Fruit fly (Drosophila melanogaster) whole organism, pupa: Measurements from ENCODE around the gene RpLP1.
A peak's percentile ranks its signal among the peaks of the same experiment; 100 is the strongest.

Experiments
- CG10348 ChIP-seq: fragments of 200-800 bp; sonication (Bioruptor generic); IDR thresholded peaks from 2 replicates; pipeline ENCODE4 v1.3.6; 2022; ENCODE audit warnings: missing biosample characterization, missing genetic modification characterization
- CG12605 ChIP-seq: fragments of 200-800 bp; sonication (Bioruptor generic); IDR thresholded peaks from 2 replicates; pipeline ENCODE4 v1.3.6; 2022; ENCODE audit warnings: missing biosample characterization, missing genetic modification characterization
- CG13204 ChIP-seq: fragments of 200-800 bp; sonication (Bioruptor generic); optimal IDR thresholded peaks from 2 replicates; lab custom pipeline; 2018; ENCODE audit warnings: missing biosample characterization, mild to moderate bottlenecking, missing genetic modification characterization, moderate library complexity
- CG14655 ChIP-seq: fragments of 200-800 bp; sonication (Bioruptor generic); optimal IDR thresholded peaks from 3 replicates; lab custom pipeline; 2017; ENCODE audit warnings: mild to moderate bottlenecking, missing biosample characterization, missing genetic modification reagents, missing genetic modification characterization
- CG15710 ChIP-seq: fragments of 200-800 bp; sonication (Bioruptor generic); optimal IDR thresholded peaks from 2 replicates; lab custom pipeline; 2018; ENCODE audit warnings: missing biosample characterization, mild to moderate bottlenecking, missing genetic modification characterization, moderate library complexity
- CG17806 ChIP-seq: fragments of 200-800 bp; sonication (Bioruptor generic); optimal IDR thresholded peaks from 2 replicates; lab custom pipeline; 2018; ENCODE audit warnings: missing biosample characterization, mild to moderate bottlenecking, missing genetic modification characterization, moderate library complexity
- CG32121 ChIP-seq: fragments of 200-800 bp; sonication (Bioruptor generic); IDR thresholded peaks from 2 replicates; pipeline ENCODE4 v1.3.6; 2022; ENCODE audit warnings: missing biosample characterization, missing genetic modification characterization
- CG34367 ChIP-seq: fragments of 200-800 bp; sonication (Bioruptor generic); optimal IDR thresholded peaks from 2 replicates; lab custom pipeline; 2018; ENCODE audit warnings: missing biosample characterization, mild to moderate bottlenecking, missing genetic modification characterization
- CG4496 ChIP-seq: fragments of 200-800 bp; sonication (Bioruptor generic); IDR thresholded peaks from 3 replicates; pipeline ENCODE4 v1.3.6; 2022; ENCODE audit warnings: missing biosample characterization, missing genetic modification characterization
- CG8159 ChIP-seq: fragments of 200-800 bp; sonication (Bioruptor generic); optimal IDR thresholded peaks from 3 replicates; lab custom pipeline; 2018; ENCODE audit warnings: missing biosample characterization, mild to moderate bottlenecking, missing genetic modification characterization, moderate library complexity
- CG8301 ChIP-seq: fragments of 200-800 bp; sonication (Bioruptor generic); optimal IDR thresholded peaks from 2 replicates; lab custom pipeline; 2018; ENCODE audit warnings: missing biosample characterization, mild to moderate bottlenecking, missing genetic modification characterization
- CG9948 ChIP-seq: fragments of 200-800 bp; sonication (Bioruptor generic); optimal IDR thresholded peaks from 2 replicates; lab custom pipeline; 2018; ENCODE audit warnings: missing biosample characterization, mild to moderate bottlenecking, missing genetic modification characterization, moderate library complexity
- D1 ChIP-seq: fragments of 200-800 bp; sonication (Bioruptor generic); optimal IDR thresholded peaks from 2 replicates; lab custom pipeline; 2018; ENCODE audit warnings: missing biosample characterization, mild to moderate bottlenecking, missing genetic modification characterization, moderate library complexity
- EcR ChIP-seq: fragments of 200-800 bp; sonication (Bioruptor generic); optimal IDR thresholded peaks from 3 replicates; lab custom pipeline; 2019; ENCODE audit warnings: missing biosample characterization, missing genetic modification characterization, mild to moderate bottlenecking, moderate library complexity, missing genetic modification reagents
- Ets98B ChIP-seq: fragments of 200-800 bp; sonication (Bioruptor generic); IDR thresholded peaks from 2 replicates; pipeline ENCODE4 v1.3.6; 2022; ENCODE audit warnings: missing biosample characterization, missing genetic modification characterization
- Pif1A ChIP-seq: fragments of 200-800 bp; sonication (Bioruptor generic); optimal IDR thresholded peaks from 3 replicates; lab custom pipeline; 2016; ENCODE audit warnings: missing biosample characterization, missing genetic modification characterization
- Pif1B ChIP-seq: fragments of 200-800 bp; sonication (Bioruptor generic); optimal IDR thresholded peaks from 3 replicates; lab custom pipeline; 2016; ENCODE audit warnings: missing biosample characterization, missing genetic modification characterization
- Snoo ChIP-seq: fragments of 200-800 bp; sonication (Bioruptor generic); optimal IDR thresholded peaks from 3 replicates; lab custom pipeline; 2017; ENCODE audit warnings: missing biosample characterization, mild to moderate bottlenecking, missing genetic modification characterization, inconsistent platforms
- fd96Ca ChIP-seq: fragments of 200-800 bp; sonication (Bioruptor generic); IDR thresholded peaks from 3 replicates; pipeline ENCODE4 v1.3.6; 2022; ENCODE audit warnings: missing biosample characterization, missing genetic modification characterization
- gl ChIP-seq: fragments of 200-800 bp; sonication (Bioruptor generic); optimal IDR thresholded peaks from 2 replicates; lab custom pipeline; 2018; ENCODE audit warnings: missing biosample characterization, mild to moderate bottlenecking, missing genetic modification characterization
- rn ChIP-seq: fragments of 200-800 bp; sonication (Bioruptor generic); IDR thresholded peaks from 2 replicates; pipeline ENCODE4 v1.3.6; 2022; ENCODE audit warnings: missing biosample characterization, missing genetic modification characterization

RpLP1 gene

DNA sequence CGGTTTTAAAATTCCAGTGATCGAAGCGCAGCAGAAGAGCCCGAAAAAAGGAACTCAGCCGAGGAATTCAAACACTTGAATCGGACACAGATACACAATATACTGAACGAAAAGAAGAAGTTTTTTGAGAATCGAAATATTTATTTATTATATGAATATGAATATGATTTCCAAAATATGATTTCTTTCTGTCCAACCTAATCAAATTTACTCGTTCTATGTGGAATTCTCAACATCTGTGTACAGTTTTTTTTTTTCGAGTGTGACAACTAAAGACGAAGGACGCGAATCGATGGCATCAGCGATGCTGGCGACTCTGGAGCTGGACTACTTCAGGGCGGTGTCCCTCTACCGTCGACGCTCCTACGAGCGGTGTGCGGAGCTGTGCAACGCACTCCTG is 3.4 kb downstream of the RpLP1 start:
- no peak for TF ChIP-seq Ets98B
- no peak for TF ChIP-seq EcR (GFP tag; lab: Kevin White, UChicago)
- TF ChIP-seq CG17806 (tag; lab: Kevin White, UChicago) = peak; percentile 56
- TF ChIP-seq Snoo (tag; lab: Kevin White, UChicago) = peak; percentile 78
- TF ChIP-seq D1 = no peak
- peak; percentile 72 for TF ChIP-seq CG14655 (GFP tag; lab: Kevin White, UChicago)
- TF ChIP-seq rn (GFP tag; lab: Robert Waterston, UW) = no peak
- no peak for TF ChIP-seq gl (tag; lab: Kevin White, UChicago)
- peak; percentile 14 for TF ChIP-seq CG34367
- peak; percentile 45 for TF ChIP-seq CG8159 (tag; lab: Kevin White, UChicago)
- peak; percentile 45 for TF ChIP-seq CG15710 (tag; lab: Kevin White, UChicago)
- no peak for TF ChIP-seq CG32121
- TF ChIP-seq CG4496 (GFP tag; lab: Robert Waterston, UW) = peak; percentile 29; the same call in 1 of the 3 replicates
- TF ChIP-seq CG12605 (GFP tag; lab: Robert Waterston, UW) = no peak
- peak; percentile 61 for TF ChIP-seq CG9948
- TF ChIP-seq CG8301 (tag; lab: Kevin White, UChicago) = peak; percentile 51
- no peak for TF ChIP-seq CG13204 (GFP tag; lab: Kevin White, UChicago)
- TF ChIP-seq Pif1A (GFP tag; lab: Kevin White, UChicago) = peak; percentile 64
- peak; percentile 52 for TF ChIP-seq Pif1B (GFP tag; lab: Kevin White, UChicago)
- no peak for TF ChIP-seq fd96Ca
- TF ChIP-seq CG10348 (GFP tag; lab: Robert Waterston, UW) = no peak
- TF ChIP-seq, all 21 proteins: peak for 11

DNA sequence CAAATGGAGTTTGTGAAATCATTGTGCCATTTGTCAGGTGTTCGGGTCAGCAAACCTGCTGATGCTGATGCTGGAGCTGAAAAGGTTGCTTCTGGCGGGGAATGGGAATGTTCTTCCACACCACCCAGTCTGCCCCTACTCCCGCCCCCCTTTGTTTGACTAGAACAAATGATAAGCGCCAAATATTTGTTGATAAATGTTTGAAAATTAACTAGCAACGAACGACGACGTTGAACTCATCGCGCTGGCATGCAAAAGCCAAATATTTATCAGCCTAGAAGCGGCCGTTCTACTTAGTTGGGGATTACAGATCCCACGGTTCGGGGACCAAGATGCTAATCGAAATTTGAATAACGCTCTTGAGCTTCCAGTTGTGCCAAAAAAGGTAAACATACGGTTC is 5.7 kb downstream of the RpLP1 start:
- TF ChIP-seq CG12605 (GFP tag; lab: Robert Waterston, UW) = no peak
- no peak for TF ChIP-seq fd96Ca
- no peak for TF ChIP-seq CG13204 (GFP tag; lab: Kevin White, UChicago)
- TF ChIP-seq D1 = no peak
- TF ChIP-seq CG17806 (tag; lab: Kevin White, UChicago) = no peak
- TF ChIP-seq EcR (GFP tag; lab: Kevin White, UChicago) = no peak
- no peak for TF ChIP-seq CG8301 (tag; lab: Kevin White, UChicago)
- TF ChIP-seq CG9948 = no peak
- no peak for TF ChIP-seq Pif1A (GFP tag; lab: Kevin White, UChicago)
- no peak for TF ChIP-seq Ets98B
- TF ChIP-seq CG32121 = no peak
- TF ChIP-seq CG4496 (GFP tag; lab: Robert Waterston, UW) = no peak
- TF ChIP-seq CG15710 (tag; lab: Kevin White, UChicago) = no peak
- TF ChIP-seq rn (GFP tag; lab: Robert Waterston, UW) = no peak
- TF ChIP-seq, all 21 proteins: peak for 0

DNA sequence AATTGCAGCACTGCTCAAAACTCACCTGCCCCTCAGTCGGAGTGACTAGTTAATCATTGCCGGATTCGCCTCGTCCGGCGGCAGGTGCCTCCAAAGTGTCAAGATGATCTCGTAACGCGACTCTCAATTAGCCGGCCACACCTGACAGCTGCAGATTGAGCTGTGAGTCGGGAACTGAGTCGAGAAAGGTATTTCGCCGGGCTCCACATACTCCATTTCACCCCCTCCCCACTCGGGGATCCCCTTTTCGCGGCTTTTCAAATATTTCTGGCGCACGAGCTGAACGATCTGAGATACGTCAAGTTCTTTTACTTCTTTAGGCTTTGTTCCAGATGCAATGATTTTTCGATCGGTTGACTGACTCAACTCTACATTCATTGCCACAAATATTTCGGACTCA is 6.7 kb downstream of the RpLP1 start:
- TF ChIP-seq CG8301 (tag; lab: Kevin White, UChicago) (no peak), CG4496 (GFP tag; lab: Robert Waterston, UW) (no peak)

DNA sequence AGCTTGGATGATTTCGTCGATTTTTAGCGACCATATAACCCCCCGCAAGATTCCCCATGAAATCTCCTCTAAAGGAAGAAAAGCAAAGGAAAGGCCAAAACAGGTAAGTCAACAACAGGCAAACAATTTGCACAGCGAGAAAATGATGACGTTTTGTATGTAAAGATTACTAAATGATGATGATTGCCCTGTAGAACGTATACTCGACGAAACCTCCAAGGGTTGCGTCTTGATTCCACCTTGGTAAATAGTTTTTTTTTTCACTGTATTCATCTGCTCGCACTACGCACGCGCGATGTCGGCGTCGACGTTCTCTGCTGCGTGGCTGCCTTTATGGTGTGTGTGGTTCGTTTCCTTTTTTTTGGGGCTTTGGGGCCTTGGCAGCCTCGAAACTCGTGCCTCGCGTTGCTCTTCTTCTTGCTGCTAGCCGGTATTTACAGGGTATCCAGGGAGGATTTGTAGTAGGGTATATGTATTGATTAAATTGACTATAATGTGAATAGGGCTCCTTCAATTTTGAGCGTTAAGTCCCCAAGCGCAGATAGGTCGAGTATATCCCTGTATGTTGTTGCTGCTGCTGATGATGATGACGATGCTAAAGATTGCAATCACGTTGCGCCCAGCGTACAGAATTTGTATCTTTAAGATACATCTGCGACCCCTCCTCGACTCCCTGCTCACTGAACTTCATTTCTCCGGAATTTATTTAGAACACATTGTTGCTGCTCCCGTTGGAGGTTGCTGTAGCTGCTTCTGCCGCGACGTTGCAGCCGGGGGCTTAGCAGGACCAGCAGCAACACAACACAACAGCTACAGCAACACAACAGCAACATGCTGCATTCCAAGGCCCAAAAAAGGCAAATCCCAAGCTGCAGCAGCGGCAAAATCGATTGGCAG is 7.8 kb downstream of the RpLP1 start:
- TF ChIP-seq CG17806 (tag; lab: Kevin White, UChicago) (peak; percentile 90), fd96Ca (peak; percentile 98), CG34367 (peak; percentile 81), D1 (peak; percentile 77), CG32121 (peak; percentile 93), Snoo (tag; lab: Kevin White, UChicago) (peak; percentile 89), rn (GFP tag; lab: Robert Waterston, UW) (peak; percentile 91), Pif1A (GFP tag; lab: Kevin White, UChicago) (peak; percentile 91), CG10348 (GFP tag; lab: Robert Waterston, UW) (peak; percentile 69; the same call in 1 of the 2 replicates), EcR (GFP tag; lab: Kevin White, UChicago) (peak; percentile 79), CG12605 (GFP tag; lab: Robert Waterston, UW) (peak; percentile 91), CG9948 (peak; percentile 87), gl (tag; lab: Kevin White, UChicago) (peak; percentile 90), CG14655 (GFP tag; lab: Kevin White, UChicago) (peak; percentile 93), CG4496 (GFP tag; lab: Robert Waterston, UW) (peak; percentile 96), Pif1B (GFP tag; lab: Kevin White, UChicago) (peak; percentile 94), CG8159 (tag; lab: Kevin White, UChicago) (peak; percentile 90), CG13204 (GFP tag; lab: Kevin White, UChicago) (peak; percentile 88), CG8301 (tag; lab: Kevin White, UChicago) (peak; percentile 93), CG15710 (tag; lab: Kevin White, UChicago) (peak; percentile 93), Ets98B (peak; percentile 96)

DNA sequence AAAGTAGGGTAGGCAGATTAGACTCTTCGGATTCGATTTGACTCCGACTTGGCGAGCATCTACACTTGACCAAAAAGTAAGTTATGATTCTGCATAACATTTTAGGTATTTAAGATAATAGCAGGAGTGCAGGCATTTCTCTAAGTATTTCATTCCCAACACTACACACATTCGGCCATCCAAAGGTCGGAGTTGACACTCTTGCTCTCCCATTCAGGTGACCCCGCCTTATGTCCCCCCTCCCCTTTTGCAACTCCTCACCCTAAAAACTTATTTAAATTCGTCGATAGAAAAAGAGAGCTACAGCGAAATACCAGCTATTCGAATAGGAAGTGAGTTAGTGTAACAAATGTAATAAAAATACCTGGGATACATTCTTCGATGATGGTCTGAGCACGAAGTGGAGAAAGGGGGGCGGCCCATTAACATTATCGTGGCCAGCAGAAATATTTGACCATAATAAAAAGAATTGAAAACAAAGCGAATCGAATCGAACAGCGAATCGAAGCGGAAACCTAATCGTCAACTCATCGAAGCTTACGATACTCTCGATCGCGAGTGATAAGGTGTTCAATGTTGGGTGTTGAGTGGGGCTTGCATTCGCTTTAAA is 8.7 kb downstream of the RpLP1 start:
- no peak for TF ChIP-seq CG17806 (tag; lab: Kevin White, UChicago)
- no peak for TF ChIP-seq fd96Ca
- TF ChIP-seq CG8159 (tag; lab: Kevin White, UChicago) = no peak
- TF ChIP-seq rn (GFP tag; lab: Robert Waterston, UW) = no peak
- TF ChIP-seq CG12605 (GFP tag; lab: Robert Waterston, UW) = no peak
- TF ChIP-seq Pif1A (GFP tag; lab: Kevin White, UChicago) = no peak
- TF ChIP-seq Pif1B (GFP tag; lab: Kevin White, UChicago) = no peak
- no peak for TF ChIP-seq EcR (GFP tag; lab: Kevin White, UChicago)
- TF ChIP-seq D1 = no peak
- TF ChIP-seq gl (tag; lab: Kevin White, UChicago) = no peak
- no peak for TF ChIP-seq CG4496 (GFP tag; lab: Robert Waterston, UW)
- TF ChIP-seq CG15710 (tag; lab: Kevin White, UChicago) = no peak
